Fruit fly (Drosophila melanogaster) whole organism, adult: ENCODE measurements around the gene CG6094.
A peak's percentile ranks its signal among the peaks of the same experiment; 100 is the strongest.

Source experiments
- CG11617 ChIP-seq: fragments of 200-800 bp; sonication (Bioruptor generic); optimal IDR thresholded peaks from 2 replicates; lab custom pipeline; 2017; ENCODE audit warnings: mild to moderate bottlenecking, missing biosample characterization, missing genetic modification reagents, missing genetic modification characterization
- CG12768 ChIP-seq: fragments of 200-800 bp; sonication (Bioruptor generic); optimal IDR thresholded peaks from 2 replicates; lab custom pipeline; 2017; ENCODE audit warnings: missing biosample characterization, missing genetic modification characterization, mild to moderate bottlenecking, moderate library complexity, missing genetic modification reagents
- CG14711 ChIP-seq: fragments of 200-800 bp; sonication (Bioruptor generic); optimal IDR thresholded peaks from 2 replicates; lab custom pipeline; 2018; ENCODE audit warnings: missing biosample characterization, mild to moderate bottlenecking, missing genetic modification characterization, moderate library complexity
- CG7045 ChIP-seq: fragments of 200-800 bp; sonication (Bioruptor generic); optimal IDR thresholded peaks from 2 replicates; lab custom pipeline; 2017; ENCODE audit warnings: missing biosample characterization, mild to moderate bottlenecking, missing genetic modification characterization
- CG7101 ChIP-seq: fragments of 200-800 bp; sonication (Bioruptor generic); optimal IDR thresholded peaks from 2 replicates; lab custom pipeline; 2018; ENCODE audit warnings: missing biosample characterization, mild to moderate bottlenecking, missing genetic modification characterization, moderate library complexity
- Clk ChIP-seq: fragments of 200-800 bp; sonication (Bioruptor generic); optimal IDR thresholded peaks from 2 replicates; lab custom pipeline; 2017; ENCODE audit warnings: missing biosample characterization, missing genetic modification characterization
- Mnt ChIP-seq: fragments of 200-800 bp; sonication (Bioruptor generic); optimal IDR thresholded peaks from 2 replicates; lab custom pipeline; 2016; ENCODE audit warnings: missing biosample characterization, mild to moderate bottlenecking, missing genetic modification characterization
- ovo ChIP-seq: fragments of 200-800 bp; sonication (Bioruptor generic); optimal IDR thresholded peaks from 2 replicates; lab custom pipeline; 2016; ENCODE audit warnings: missing biosample characterization, missing genetic modification characterization
- toe ChIP-seq: fragments of 200-800 bp; sonication (Bioruptor generic); optimal IDR thresholded peaks from 2 replicates; lab custom pipeline; 2016; ENCODE audit warnings: missing biosample characterization, missing genetic modification characterization

dm6 chr2L:10479859-10480258, 27.0 kb upstream of the CG6094 start:
- TF ChIP-seq ovo, result no peak
- no peak for TF ChIP-seq CG7045 (GFP tag; lab: Kevin White, UChicago)
- peak; percentile 42 for TF ChIP-seq Mnt (GFP tag; lab: Kevin White, UChicago)
- no peak for TF ChIP-seq CG12768 (GFP tag; lab: Kevin White, UChicago)
- no peak for TF ChIP-seq CG7101 (tag; lab: Kevin White, UChicago)
- no peak for TF ChIP-seq Clk (GFP tag; lab: Kevin White, UChicago)
- TF ChIP-seq CG11617 (GFP tag; lab: Kevin White, UChicago), result no peak
- TF ChIP-seq CG14711 (tag; lab: Kevin White, UChicago), result no peak
- TF ChIP-seq toe (GFP tag; lab: Kevin White, UChicago), result no peak
